Worm (Caenorhabditis elegans): ENCODE measurements around the gene pqn-74.

DNA sequence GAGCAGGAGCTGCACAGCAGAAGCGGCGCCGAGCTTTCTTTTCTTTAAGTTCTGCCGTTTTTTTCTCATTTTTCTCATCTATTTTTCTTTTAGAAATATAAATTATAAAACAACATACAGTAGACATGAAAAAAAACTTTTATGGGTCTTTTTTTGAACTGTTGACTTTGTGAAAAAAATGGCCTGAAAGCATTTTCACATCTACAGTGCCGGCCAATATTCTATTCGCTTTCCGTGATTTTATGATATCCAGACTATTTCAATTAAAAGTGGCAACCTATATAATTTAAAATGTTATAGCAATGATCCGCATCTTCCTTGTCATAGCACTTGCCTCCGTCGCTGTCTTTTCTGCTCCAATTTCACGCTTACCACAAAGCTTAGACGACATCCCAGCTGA, 3.1 kb downstream of the pqn-74 start, which contains the start of gene far-6:
- TF ChIP-seq mab-5 (tag; optimal IDR thresholded peaks at IDR 0.05) (no peak), egl-27 (tag; optimal IDR thresholded peaks at IDR 0.05) (no peak), ceh-82 (tag; optimal IDR thresholded peaks at IDR 0.05) (no peak), sma-3 (GFP tag; optimal IDR thresholded peaks at IDR 0.05) (no peak), dmd-4 (tag; optimal IDR thresholded peaks at IDR 0.05) (no peak), nhr-129 (tag; optimal IDR thresholded peaks at IDR 0.05) (no peak), nhr-77 (tag; optimal IDR thresholded peaks at IDR 0.05) (no peak), nhr-6 (tag; optimal IDR thresholded peaks at IDR 0.05) (no peak), nhr-23 (tag; optimal IDR thresholded peaks at IDR 0.05) (no peak)
